Fruit fly (Drosophila melanogaster): ENCODE data around the gene Usp12-46.
A peak's percentile ranks its signal among the peaks of the same experiment; 100 is the strongest.

Usp12-46 gene

dm6 chr3R:22822729-22823128 lies 72.0 kb downstream of the Usp12-46 start (continued):
- TF ChIP-seq Nf-YB (GFP tag; optimal IDR thresholded peaks at IDR 0.05) (no peak), CG34422 (GFP tag; IDR thresholded peaks at IDR 0.05) (no peak), zen2 (GFP tag; IDR thresholded peaks at IDR 0.05; ENCODE audit: partially characterized antibody) (no peak), bbx (GFP tag; IDR thresholded peaks at IDR 0.05; ENCODE audit: partially characterized antibody) (no peak), tio (GFP tag; optimal IDR thresholded peaks at IDR 0.05) (no peak), dysf (GFP tag; IDR thresholded peaks at IDR 0.05) (0 out of 3 replicates have a peak, but pooled peaks have one; percentile 15), Lpt (GFP tag; optimal IDR thresholded peaks at IDR 0.05) (no peak), Spps (tag; optimal IDR thresholded peaks at IDR 0.05) (no peak), CG16815 (GFP tag; optimal IDR thresholded peaks at IDR 0.05) (no peak), HLHmδ (GFP tag; optimal IDR thresholded peaks at IDR 0.05) (no peak), CG30020 (tag; optimal IDR thresholded peaks at IDR 0.05) (no peak), CG12071 (GFP tag; optimal IDR thresholded peaks at IDR 0.05) (no peak), CG11456 (GFP tag; IDR thresholded peaks at IDR 0.05) (no peak), CG9437 (GFP tag; optimal IDR thresholded peaks at IDR 0.05) (no peak), croc (GFP tag; conservative IDR thresholded peaks at IDR 0.05) (no peak), al (GFP tag; IDR thresholded peaks at IDR 0.05) (no peak), chif (GFP tag; optimal IDR thresholded peaks at IDR 0.05) (no peak), sqz (GFP tag; optimal IDR thresholded peaks at IDR 0.05) (no peak), tin (GFP tag; optimal IDR thresholded peaks at IDR 0.05) (no peak), HLH3B (GFP tag; IDR thresholded peaks at IDR 0.05) (no peak), Ada2b (GFP tag; IDR thresholded peaks at IDR 0.05) (no peak), Hmx (GFP tag; optimal IDR thresholded peaks at IDR 0.05) (no peak), Poxn (GFP tag; IDR thresholded peaks at IDR 0.05) (no peak), Meics (GFP tag; optimal IDR thresholded peaks at IDR 0.05) (peak; percentile 16), ERR (GFP tag; optimal IDR thresholded peaks at IDR 0.05) (no peak), sima (GFP tag; optimal IDR thresholded peaks at IDR 0.05) (no peak), Hr51 (GFP tag; optimal IDR thresholded peaks at IDR 0.05) (peak in 1 of 2 experiments; percentile 54), CG14710 (tag; optimal IDR thresholded peaks at IDR 0.05) (no peak), CG17385 (GFP tag; optimal IDR thresholded peaks at IDR 0.05) (peak; percentile 11), vfl (GFP tag; optimal IDR thresholded peaks at IDR 0.05) (no peak), CG4360 (GFP tag; IDR thresholded peaks at IDR 0.05) (no peak), ken (GFP tag; IDR thresholded peaks at IDR 0.05) (no peak), CG11695 (GFP tag; IDR thresholded peaks at IDR 0.05) (no peak), wdn (GFP tag; IDR thresholded peaks at IDR 0.05) (0 out of 2 replicates have a peak, but pooled peaks have one; percentile 28), row (GFP tag; IDR thresholded peaks at IDR 0.05) (peak; percentile 47; the same call in 1 of the 3 replicates), dati (GFP tag; IDR thresholded peaks at IDR 0.05) (no peak), CG2678 (tag; optimal IDR thresholded peaks at IDR 0.05) (peak; percentile 64), CG10959 (GFP tag; IDR thresholded peaks at IDR 0.05) (no peak), klu (GFP tag; IDR thresholded peaks at IDR 0.05) (no peak), CG11398 (GFP tag; optimal IDR thresholded peaks at IDR 0.05) (no peak), CG6854 (GFP tag; optimal IDR thresholded peaks at IDR 0.05) (peak; percentile 9), abd-A (tag; optimal IDR thresholded peaks at IDR 0.05) (peak; percentile 6), knrl (GFP tag; IDR thresholded peaks at IDR 0.05; ENCODE audit: partially characterized antibody) (no peak), CG1647 (GFP tag; optimal IDR thresholded peaks at IDR 0.05) (no peak), CG11560 (tag; IDR thresholded peaks at IDR 0.05) (no peak), D (optimal IDR thresholded peaks at IDR 0.05) (no peak), D (GFP tag; optimal IDR thresholded peaks at IDR 0.05) (no peak), mirr (GFP tag; optimal IDR thresholded peaks at IDR 0.05) (no peak), CG17361 (GFP tag; IDR thresholded peaks at IDR 0.05) (no peak), slp2 (GFP tag; optimal IDR thresholded peaks at IDR 0.05) (no peak), NC2α (GFP tag; optimal IDR thresholded peaks at IDR 0.05) (no peak), CG6654 (GFP tag; optimal IDR thresholded peaks at IDR 0.05) (no peak), gsb (GFP tag; IDR thresholded peaks at IDR 0.05) (no peak)

All from whole organism, embryonic.